Worm (Caenorhabditis elegans): Measurements from ENCODE around the gene hmg-4.
A peak's percentile ranks its signal among the peaks of the same experiment; 100 is the strongest.

Gene hmg-4

ce11 chrIII:7376143-7376802 lies 5.1 kb downstream of the hmg-4 start (continued):
- no peak for TF ChIP-seq zfp-2 (tag; optimal IDR thresholded peaks at IDR 0.05)
- no peak for TF ChIP-seq daf-12 (tag; optimal IDR thresholded peaks at IDR 0.05)
- TF ChIP-seq egl-43 (GFP tag; IDR thresholded peaks at IDR 0.05), result peak; percentile 56; the same call in 1 of the 2 replicates
- no peak for TF ChIP-seq nhr-6 (tag; optimal IDR thresholded peaks at IDR 0.05)
- TF ChIP-seq pqm-1 (tag; optimal IDR thresholded peaks at IDR 0.05), result peak; percentile 17
- TF ChIP-seq jun-1 (tag; optimal IDR thresholded peaks at IDR 0.05), result no peak
- TF ChIP-seq rbr-2 (tag; optimal IDR thresholded peaks at IDR 0.05), result peak; percentile 55
- no peak for TF ChIP-seq tra-1 (GFP tag; IDR thresholded peaks at IDR 0.05)
- TF ChIP-seq ceh-20 (GFP tag; IDR thresholded peaks at IDR 0.05), result no peak
- TF ChIP-seq nhr-10 (tag; optimal IDR thresholded peaks at IDR 0.05), result peak; percentile 91
- TF ChIP-seq nhr-237 (tag; optimal IDR thresholded peaks at IDR 0.05), result no peak
- TF ChIP-seq madf-9 (GFP tag; conservative IDR thresholded peaks at IDR 0.05), result no peak
- TF ChIP-seq unc-39 (tag; optimal IDR thresholded peaks at IDR 0.05), result no peak
- no peak for TF ChIP-seq snpc-1.2 (GFP tag; IDR thresholded peaks at IDR 0.05)
- TF ChIP-seq F26F4.8 (GFP tag; conservative IDR thresholded peaks at IDR 0.05), result no peak
- TF ChIP-seq nhr-42 (GFP tag; IDR thresholded peaks at IDR 0.05), result no peak
- no peak for TF ChIP-seq nhr-111 (GFP tag; optimal IDR thresholded peaks at IDR 0.05)
- no peak for TF ChIP-seq sdz-12 (GFP tag; optimal IDR thresholded peaks at IDR 0.05)
- TF ChIP-seq fos-1 (tag; optimal IDR thresholded peaks at IDR 0.05), result no peak
- no peak for TF ChIP-seq D1046.2 (GFP tag; IDR thresholded peaks at IDR 0.05)
- no peak for TF ChIP-seq madf-5 (GFP tag; IDR thresholded peaks at IDR 0.05)
- TF ChIP-seq duxl-1 (tag; optimal IDR thresholded peaks at IDR 0.05; ENCODE audit: poor library complexity), result no peak
- TF ChIP-seq ceh-28 (tag; optimal IDR thresholded peaks at IDR 0.05), result no peak
- peak; percentile 100 for TF ChIP-seq aha-1 (tag)
- no peak for TF ChIP-seq ztf-7 (tag; optimal IDR thresholded peaks at IDR 0.05)
- peak; percentile 35 for TF ChIP-seq gei-8 (GFP tag; optimal IDR thresholded peaks at IDR 0.05)
- peak; percentile 64 for TF ChIP-seq cey-2 (tag; optimal IDR thresholded peaks at IDR 0.05; ENCODE audit: borderline replicate concordance, insufficient read depth)
- peak; percentile 49 for TF ChIP-seq dpl-1 (GFP tag; optimal IDR thresholded peaks at IDR 0.05)
- TF ChIP-seq lin-13 (GFP tag; optimal IDR thresholded peaks at IDR 0.05), result peak; percentile 12
- no peak for TF ChIP-seq snpc-4 (tag; optimal IDR thresholded peaks at IDR 0.05)
- peak; percentile 46 for TF ChIP-seq spr-3 (GFP tag; optimal IDR thresholded peaks at IDR 0.05)
- TF ChIP-seq skn-1 (tag; optimal IDR thresholded peaks at IDR 0.05), result no peak
- 0 out of 2 replicates have a peak, but pooled peaks have one; percentile 46 for TF ChIP-seq zfp-3 (GFP tag; conservative IDR thresholded peaks at IDR 0.05)
- no peak for TF ChIP-seq nhr-41 (GFP tag; IDR thresholded peaks at IDR 0.05)
- no peak for TF ChIP-seq lin-38 (GFP tag; IDR thresholded peaks at IDR 0.05)
- no peak for TF ChIP-seq F10B5.3 (tag; optimal IDR thresholded peaks at IDR 0.05)
- peak; percentile 2 for TF ChIP-seq nhr-77 (tag; optimal IDR thresholded peaks at IDR 0.05)
- TF ChIP-seq arid-1 (GFP tag; conservative IDR thresholded peaks at IDR 0.05), result peak; percentile 43; the same call in 1 of the 2 replicates
- TF ChIP-seq Y5F2A.4 (GFP tag; optimal IDR thresholded peaks at IDR 0.05), result no peak
- peak; percentile 92 for TF ChIP-seq hlh-11 (tag; optimal IDR thresholded peaks at IDR 0.05)
- TF ChIP-seq F49E8.2 (tag; optimal IDR thresholded peaks at IDR 0.05; ENCODE audit: borderline replicate concordance), result no peak
- peak; percentile 87 for TF ChIP-seq nhr-102 (tag; optimal IDR thresholded peaks at IDR 0.05)
- no peak for TF ChIP-seq spr-1 (tag; optimal IDR thresholded peaks at IDR 0.05)
- peak; percentile 86 for TF ChIP-seq nhr-11 (tag; optimal IDR thresholded peaks at IDR 0.05)
- TF ChIP-seq nhr-28 (tag; optimal IDR thresholded peaks at IDR 0.05), result peak; percentile 98
- TF ChIP-seq mes-2 (tag; optimal IDR thresholded peaks at IDR 0.05; ENCODE audit: poor library complexity, severe bottlenecking), result peak; percentile 46
- TF ChIP-seq ama-1 (optimal IDR thresholded peaks at IDR 0.05), result peak; percentile 77
- TF ChIP-seq ceh-62 (tag; optimal IDR thresholded peaks at IDR 0.05), result no peak
- no peak for TF ChIP-seq lin-15B (tag; optimal IDR thresholded peaks at IDR 0.05)
- peak; percentile 65 for TF ChIP-seq T20F7.1 (GFP tag; optimal IDR thresholded peaks at IDR 0.05)
- no peak for TF ChIP-seq daf-16 (GFP tag; optimal IDR thresholded peaks at IDR 0.05)
- peak; percentile 68 for TF ChIP-seq daf-16 (tag; optimal IDR thresholded peaks at IDR 0.05)

All from whole organism, L4 larva.